Fruit fly (Drosophila melanogaster) whole organism, embryonic: ENCODE data around the gene Aps.

Experiments used
- Adf1 ChIP-seq: fragments of 200-800 bp; sonication (Bioruptor generic); IDR thresholded peaks from 2 replicates; pipeline ENCODE4 v1.3.6; 2022; ENCODE audit warnings: missing biosample characterization, missing genetic modification characterization
- Bdp1 ChIP-seq: fragments of 200-800 bp; sonication (Bioruptor generic); optimal IDR thresholded peaks from 3 replicates; lab custom pipeline; 2016; ENCODE audit warnings: missing biosample characterization, missing genetic modification characterization
- CG10321 ChIP-seq: fragments of 200-800 bp; sonication (Bioruptor generic); IDR thresholded peaks from 2 replicates; pipeline ENCODE4 v1.3.6; 2022; ENCODE audit warnings: missing biosample characterization, missing genetic modification characterization
- CG10431 ChIP-seq: fragments of 200-800 bp; sonication (Bioruptor generic); optimal IDR thresholded peaks from 3 replicates; lab custom pipeline; 2018; ENCODE audit warnings: missing biosample characterization, mild to moderate bottlenecking, missing genetic modification characterization
- CG11695 ChIP-seq: fragments of 200-800 bp; sonication (Bioruptor generic); IDR thresholded peaks from 3 replicates; pipeline ENCODE4 v1.3.6; 2022; ENCODE audit warnings: missing biosample characterization, missing genetic modification characterization
- CG12071 ChIP-seq: fragments of 200-800 bp; sonication (Bioruptor generic); optimal IDR thresholded peaks from 3 replicates; lab custom pipeline; 2018; ENCODE audit warnings: missing biosample characterization, mild to moderate bottlenecking, missing genetic modification characterization
- CG12236 ChIP-seq: fragments of 200-800 bp; sonication (Bioruptor generic); optimal IDR thresholded peaks from 2 replicates; lab custom pipeline; 2016; ENCODE audit warnings: missing biosample characterization, missing genetic modification characterization
- CG1233 ChIP-seq: fragments of 200-800 bp; sonication (Bioruptor generic); optimal IDR thresholded peaks from 4 replicates; lab custom pipeline; 2018; ENCODE audit warnings: missing biosample characterization, mild to moderate bottlenecking, missing genetic modification characterization
- CG1602 ChIP-seq: fragments of 200-800 bp; sonication (Bioruptor generic); optimal IDR thresholded peaks from 3 replicates; lab custom pipeline; 2016; ENCODE audit warnings: missing biosample characterization, missing genetic modification characterization
- CG1603 ChIP-seq: fragments of 200-800 bp; sonication (Bioruptor generic); optimal IDR thresholded peaks from 2 replicates; lab custom pipeline; 2019; ENCODE audit warnings: missing biosample characterization, mild to moderate bottlenecking, missing genetic modification characterization, moderate library complexity
- CG17328 ChIP-seq: fragments of 200-800 bp; sonication (Bioruptor generic); IDR thresholded peaks from 2 replicates; pipeline ENCODE4 v1.3.6; 2022; ENCODE audit warnings: missing biosample characterization, missing genetic modification characterization
- CG17829 ChIP-seq: fragments of 200-800 bp; optimal IDR thresholded peaks from 2 replicates; lab custom pipeline; 2019; ENCODE audit warnings: missing biosample characterization, mild to moderate bottlenecking, missing genetic modification characterization, moderate library complexity
- CG18619 ChIP-seq: fragments of 200-800 bp; sonication (Bioruptor generic); optimal IDR thresholded peaks from 3 replicates; lab custom pipeline; 2017; ENCODE audit warnings: missing biosample characterization, mild to moderate bottlenecking, missing genetic modification characterization
- CG4404 ChIP-seq: fragments of 200-800 bp; sonication (Bioruptor generic); IDR thresholded peaks from 2 replicates; pipeline ENCODE4 v1.3.6; 2022; ENCODE audit warnings: missing biosample characterization, missing genetic modification characterization
- CG6654 ChIP-seq: fragments of 200-800 bp; sonication (Bioruptor generic); optimal IDR thresholded peaks from 2 replicates; lab custom pipeline; 2017; ENCODE audit warnings: missing biosample characterization, mild to moderate bottlenecking, missing genetic modification characterization
- CG7786 ChIP-seq: fragments of 200-800 bp; sonication (Bioruptor generic); optimal IDR thresholded peaks from 2 replicates; lab custom pipeline; 2016; ENCODE audit warnings: missing biosample characterization, missing genetic modification characterization
- CG7963 ChIP-seq: fragments of 200-800 bp; sonication (Bioruptor generic); IDR thresholded peaks from 3 replicates; pipeline ENCODE4 v1.3.6; 2022; ENCODE audit warnings: missing biosample characterization, missing genetic modification characterization; ENCODE audit not compliant: partially characterized antibody
- CG9727 ChIP-seq: fragments of 200-800 bp; sonication (Bioruptor generic); optimal IDR thresholded peaks from 3 replicates; lab custom pipeline; 2017; ENCODE audit warnings: missing biosample characterization, mild to moderate bottlenecking, missing genetic modification characterization
- CG9817 ChIP-seq: fragments of 200-800 bp; sonication (Bioruptor generic); optimal IDR thresholded peaks from 2 replicates; lab custom pipeline; 2018; ENCODE audit warnings: missing biosample characterization, mild to moderate bottlenecking, missing genetic modification characterization, moderate library complexity
- Dref ChIP-seq: fragments of 200-800 bp; sonication (Bioruptor generic); IDR thresholded peaks from 2 replicates; pipeline ENCODE4 v1.3.6; 2022; ENCODE audit warnings: missing biosample characterization, missing genetic modification characterization
- E2f2 ChIP-seq: fragments of 200-800 bp; sonication (Bioruptor generic); IDR thresholded peaks from 2 replicates; pipeline ENCODE4 v1.3.6; 2022; ENCODE audit warnings: missing biosample characterization, missing genetic modification characterization
- Hey ChIP-seq: fragments of 200-800 bp; sonication (Bioruptor generic); optimal IDR thresholded peaks from 3 replicates; lab custom pipeline; 2018; ENCODE audit warnings: missing biosample characterization, mild to moderate bottlenecking, missing genetic modification characterization
- Mes4 ChIP-seq: fragments of 200-800 bp; sonication (Bioruptor generic); optimal IDR thresholded peaks from 2 replicates; lab custom pipeline; 2016; ENCODE audit warnings: missing biosample characterization, missing genetic modification characterization
- NC2α ChIP-seq: fragments of 200-800 bp; sonication (Bioruptor generic); optimal IDR thresholded peaks from 2 replicates; lab custom pipeline; 2016; ENCODE audit warnings: missing biosample characterization, missing genetic modification characterization
- Nf-YA ChIP-seq: fragments of 200-800 bp; sonication (Bioruptor generic); IDR thresholded peaks from 2 replicates; pipeline ENCODE4 v1.3.6; 2022; ENCODE audit warnings: missing biosample characterization, missing genetic modification characterization
- Oaz ChIP-seq: fragments of 200-800 bp; sonication (Bioruptor generic); IDR thresholded peaks from 2 replicates; pipeline ENCODE4 v1.3.6; 2022; ENCODE audit warnings: missing biosample characterization, missing genetic modification characterization
- Pdp1 ChIP-seq, 2 experiments: fragments of 200-800 bp; sonication (Bioruptor generic); optimal IDR thresholded peaks; 3 replicates each; lab custom pipeline; 2016; ENCODE audit warnings: missing biosample characterization in 2 of 2, missing genetic modification characterization in 2 of 2, mild to moderate bottlenecking in 1 of 2, moderate library complexity in 1 of 2
- Rx ChIP-seq: fragments of 200-800 bp; sonication (Bioruptor generic); IDR thresholded peaks from 2 replicates; pipeline ENCODE4 v1.3.6; 2022; ENCODE audit warnings: missing biosample characterization, missing genetic modification characterization
- Xrp1 ChIP-seq: fragments of 200-800 bp; sonication (Bioruptor generic); IDR thresholded peaks from 2 replicates; pipeline ENCODE4 v1.3.6; 2022; ENCODE audit warnings: missing biosample characterization, missing genetic modification characterization
- YL-1 ChIP-seq: fragments of 200-800 bp; sonication (Bioruptor generic); optimal IDR thresholded peaks from 3 replicates; lab custom pipeline; 2017; ENCODE audit warnings: missing biosample characterization, mild to moderate bottlenecking, missing genetic modification characterization
- amos ChIP-seq: fragments of 200-800 bp; sonication (Bioruptor generic); IDR thresholded peaks from 2 replicates; pipeline ENCODE4 v1.3.6; 2022; ENCODE audit warnings: missing biosample characterization, missing genetic modification characterization; ENCODE audit not compliant: partially characterized antibody
- bcd ChIP-seq: fragments of 200-800 bp; sonication (Bioruptor generic); optimal IDR thresholded peaks from 2 replicates; lab custom pipeline; 2017; ENCODE audit warnings: missing biosample characterization, mild to moderate bottlenecking, missing genetic modification characterization
- btn ChIP-seq: fragments of 200-800 bp; sonication (Bioruptor generic); optimal IDR thresholded peaks from 2 replicates; lab custom pipeline; 2016; ENCODE audit warnings: missing biosample characterization, missing genetic modification characterization
- cato ChIP-seq: fragments of 200-800 bp; sonication (Bioruptor generic); optimal IDR thresholded peaks from 2 replicates; lab custom pipeline; 2016; ENCODE audit warnings: missing biosample characterization, missing genetic modification characterization, borderline replicate concordance
- chif ChIP-seq, 2 experiments: fragments of 200-800 bp; sonication (Bioruptor generic); optimal IDR thresholded peaks; 3 replicates each; lab custom pipeline; 2016; ENCODE audit warnings: missing biosample characterization in 2 of 2, missing genetic modification characterization in 2 of 2
- chinmo ChIP-seq: fragments of 200-800 bp; sonication (Bioruptor generic); IDR thresholded peaks from 4 replicates; pipeline ENCODE4 v1.3.6; 2022; ENCODE audit warnings: missing biosample characterization, missing genetic modification characterization; ENCODE audit not compliant: partially characterized antibody
- chm ChIP-seq: fragments of 200-800 bp; sonication (Bioruptor generic); IDR thresholded peaks from 2 replicates; pipeline ENCODE4 v1.3.6; 2022; ENCODE audit warnings: missing biosample characterization, missing genetic modification characterization
- da ChIP-seq: fragments of 200-800 bp; sonication (Bioruptor generic); optimal IDR thresholded peaks from 2 replicates; lab custom pipeline; 2016; ENCODE audit warnings: missing biosample characterization, missing genetic modification characterization
- dan ChIP-seq: fragments of 200-800 bp; sonication (Bioruptor generic); IDR thresholded peaks from 2 replicates; pipeline ENCODE4 v1.3.6; 2022; ENCODE audit warnings: missing biosample characterization, missing genetic modification characterization
- dati ChIP-seq: fragments of 200-800 bp; sonication (Bioruptor generic); IDR thresholded peaks from 2 replicates; pipeline ENCODE4 v1.3.6; 2022; ENCODE audit warnings: missing biosample characterization, missing genetic modification characterization
- dmrt11E ChIP-seq: fragments of 200-800 bp; sonication (Bioruptor generic); optimal IDR thresholded peaks from 3 replicates; lab custom pipeline; 2018; ENCODE audit warnings: missing biosample characterization, mild to moderate bottlenecking, missing genetic modification characterization, moderate library complexity
- dmrt99B ChIP-seq: fragments of 200-800 bp; sonication (Bioruptor generic); optimal IDR thresholded peaks from 2 replicates; lab custom pipeline; 2018; ENCODE audit warnings: missing biosample characterization, mild to moderate bottlenecking, missing genetic modification characterization, moderate library complexity
- gce ChIP-seq: fragments of 200-800 bp; sonication (Bioruptor generic); IDR thresholded peaks from 3 replicates; pipeline ENCODE4 v1.3.6; 2022; ENCODE audit warnings: missing biosample characterization, missing genetic modification characterization
- gcm ChIP-seq: fragments of 200-800 bp; sonication (Bioruptor generic); optimal IDR thresholded peaks from 2 replicates; lab custom pipeline; 2019; ENCODE audit warnings: missing biosample characterization, mild to moderate bottlenecking, missing genetic modification characterization, moderate library complexity
- grn ChIP-seq: fragments of 200-800 bp; sonication (Bioruptor generic); optimal IDR thresholded peaks from 3 replicates; lab custom pipeline; 2017; ENCODE audit warnings: missing biosample characterization, missing genetic modification characterization
- hth ChIP-seq: fragments of >200 bp; optimal IDR thresholded peaks from 2 replicates; lab custom pipeline; 2017; ENCODE audit warnings: inconsistent platforms
- nerfin-2 ChIP-seq: fragments of 200-800 bp; sonication (Bioruptor generic); IDR thresholded peaks from 2 replicates; pipeline ENCODE4 v1.3.6; 2022; ENCODE audit warnings: missing biosample characterization, missing genetic modification characterization; ENCODE audit not compliant: partially characterized antibody
- slbo ChIP-seq: fragments of 200-800 bp; sonication (Bioruptor generic); IDR thresholded peaks from 2 replicates; pipeline ENCODE4 v1.3.6; 2022; ENCODE audit warnings: missing biosample characterization, missing genetic modification characterization
- sna ChIP-seq: fragments of 200-800 bp; sonication (Bioruptor generic); IDR thresholded peaks from 2 replicates; pipeline ENCODE4 v1.3.6; 2022; ENCODE audit warnings: missing biosample characterization, missing genetic modification characterization; ENCODE audit not compliant: partially characterized antibody
- stwl ChIP-seq: fragments of 200-800 bp; sonication (Bioruptor generic); optimal IDR thresholded peaks from 3 replicates; lab custom pipeline; 2018; ENCODE audit warnings: missing biosample characterization, mild to moderate bottlenecking, missing genetic modification characterization, moderate library complexity
- ttk ChIP-seq: fragments of 200-800 bp; sonication (Bioruptor generic); IDR thresholded peaks from 2 replicates; pipeline ENCODE4 v2.1.2; 2022; ENCODE audit warnings: missing biosample characterization, missing genetic modification characterization
- wek ChIP-seq: fragments of 200-800 bp; sonication (Bioruptor generic); optimal IDR thresholded peaks from 3 replicates; lab custom pipeline; 2018; ENCODE audit warnings: missing biosample characterization, mild to moderate bottlenecking, missing genetic modification characterization, moderate library complexity

Gene Aps

DNA sequence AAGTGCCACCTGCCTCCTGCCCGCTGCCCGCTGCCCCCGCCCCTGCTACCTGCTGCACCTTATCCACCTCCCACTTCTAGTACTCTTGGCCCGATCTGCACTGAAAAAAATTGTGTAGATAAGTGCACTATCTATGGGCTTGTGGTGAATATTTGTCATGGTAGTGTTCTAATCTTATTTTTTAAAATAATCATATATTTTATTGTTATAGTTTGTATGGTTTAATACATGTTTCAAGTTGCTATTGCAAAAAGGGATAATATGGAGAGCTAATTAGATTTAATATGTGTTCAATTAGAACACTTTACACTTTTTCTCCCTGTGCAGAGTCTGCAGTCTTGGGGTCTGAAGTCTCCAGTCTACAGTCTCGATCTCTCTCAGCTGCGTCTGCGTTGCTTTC is 32.5 kb upstream of the Aps start (continued):
- TF ChIP-seq chinmo (GFP tag; lab: Robert Waterston, UW), result no peak
- no peak for TF ChIP-seq CG12236
- peak; percentile 1 for TF ChIP-seq gcm
- TF ChIP-seq Oaz, result no peak
- peak; percentile 43 for TF ChIP-seq dmrt99B (tag; lab: Kevin White, UChicago)
- no peak for TF ChIP-seq CG9817 (tag; lab: Kevin White, UChicago)
- TF ChIP-seq nerfin-2 (GFP tag; lab: Robert Waterston, UW), result no peak
- TF ChIP-seq YL-1 (GFP tag; lab: Kevin White, UChicago), result no peak
- no peak for TF ChIP-seq wek
- TF ChIP-seq cato, result no peak
- no peak for TF ChIP-seq amos (GFP tag; lab: Robert Waterston, UW)
- TF ChIP-seq grn (GFP tag; lab: Kevin White, UChicago), result no peak
- peak; percentile 64; the same call in 1 of the 2 replicates for TF ChIP-seq Xrp1
- TF ChIP-seq btn (GFP tag; lab: Kevin White, UChicago), result no peak
- no peak for TF ChIP-seq sna (GFP tag; lab: Robert Waterston, UW)
- no peak for TF ChIP-seq CG10431
- TF ChIP-seq Rx (GFP tag; lab: Robert Waterston, UW), result no peak
- peak; percentile 19; the same call in 1 of the 3 replicates for TF ChIP-seq CG11695 (GFP tag; lab: Robert Waterston, UW)
- peak; percentile 57 for TF ChIP-seq CG17829 (tag; lab: Kevin White, UChicago)
- TF ChIP-seq Nf-YA (GFP tag; lab: Robert Waterston, UW), result no peak
- TF ChIP-seq Pdp1 (GFP tag; optimal IDR thresholded peaks at IDR 0.05; lab: Kevin White, UChicago), result no peak
- no peak for TF ChIP-seq slbo (GFP tag; lab: Robert Waterston, UW)
- no peak for TF ChIP-seq CG7963 (GFP tag; lab: Robert Waterston, UW)
- no peak for TF ChIP-seq Hey (tag; lab: Kevin White, UChicago)
- TF ChIP-seq ttk (GFP tag; lab: Robert Waterston, UW), result 0 out of 2 replicates have a peak, but pooled peaks have one; percentile 20
- TF ChIP-seq CG1603 (tag; lab: Kevin White, UChicago), result no peak
- peak; percentile 47 for TF ChIP-seq dmrt11E (tag; lab: Kevin White, UChicago)
- TF ChIP-seq Mes4, result no peak
- TF ChIP-seq CG7786 (GFP tag; lab: Kevin White, UChicago), result no peak
- TF ChIP-seq dati (GFP tag; lab: Robert Waterston, UW), result no peak
- TF ChIP-seq E2f2 (GFP tag; lab: Robert Waterston, UW), result no peak
- TF ChIP-seq NC2α (GFP tag; lab: Kevin White, UChicago), result no peak
- TF ChIP-seq gce, result no peak
- no peak for TF ChIP-seq da (GFP tag; lab: Kevin White, UChicago)
- TF ChIP-seq Adf1 (GFP tag; lab: Robert Waterston, UW), result no peak
- TF ChIP-seq stwl (tag; lab: Kevin White, UChicago), result no peak
- TF ChIP-seq CG12071 (GFP tag; lab: Kevin White, UChicago), result no peak
- TF ChIP-seq chif (GFP tag; optimal IDR thresholded peaks at IDR 0.05; lab: Kevin White, UChicago), result no peak
- no peak for TF ChIP-seq Bdp1 (GFP tag; lab: Kevin White, UChicago)
- no peak for TF ChIP-seq CG18619 (GFP tag; lab: Kevin White, UChicago)
- no peak for TF ChIP-seq dan (GFP tag; lab: Robert Waterston, UW)
- no peak for TF ChIP-seq chm (GFP tag; lab: Robert Waterston, UW)
- TF ChIP-seq CG9727, result peak; percentile 32
- TF ChIP-seq CG1233 (GFP tag; lab: Kevin White, UChicago), result no peak
- TF ChIP-seq CG10321 (GFP tag; lab: Robert Waterston, UW), result no peak
- peak; percentile 39 for TF ChIP-seq bcd (GFP tag; lab: Kevin White, UChicago)
- TF ChIP-seq Dref (GFP tag; lab: Robert Waterston, UW), result no peak
- no peak for TF ChIP-seq CG1602 (GFP tag; lab: Kevin White, UChicago)
- no peak for TF ChIP-seq CG17328 (GFP tag; lab: Robert Waterston, UW)
- TF ChIP-seq CG6654 (GFP tag; lab: Kevin White, UChicago), result no peak
- no peak for TF ChIP-seq hth
- TF ChIP-seq CG4404, result no peak
